Worm (Caenorhabditis elegans) whole organism, L2 larva: Measurements from ENCODE around the gene taf-11.1.
"Not testable (repeated sequence)": the region's sequence is repeated elsewhere in the genome, so short reads cannot be mapped to it uniquely, and the experiment has no call there.

Experiments used
- C34F6.9 ChIP-seq: fragments of 150-350 bp; optimal IDR thresholded peaks from 2 replicates; lab custom pipeline; 2014; ENCODE audit warnings: missing biosample characterization, missing genetic modification characterization
- F13H6.1 ChIP-seq: sonication (generic microtip); optimal IDR thresholded peaks from 2 replicates; lab custom pipeline; 2016; ENCODE audit warnings: missing genetic modification characterization, missing compliant biosample characterization
- Y55F3AM.14 ChIP-seq: fragments of 200-800 bp; sonication (Bioruptor generic); optimal IDR thresholded peaks from 2 replicates; lab custom pipeline; 2018; ENCODE audit warnings: mild to moderate bottlenecking, missing genetic modification characterization, missing compliant biosample characterization
- ZK546.5 ChIP-seq: sonication (generic microtip); optimal IDR thresholded peaks from 2 replicates; lab custom pipeline; 2017; ENCODE audit warnings: missing biosample characterization, missing genetic modification characterization
- alr-1 ChIP-seq: fragments of 150-350 bp; optimal IDR thresholded peaks from 2 replicates; lab custom pipeline; 2014; ENCODE audit warnings: missing biosample characterization, missing genetic modification characterization
- aly-2 ChIP-seq: fragments of 150-350 bp; optimal IDR thresholded peaks from 2 replicates; lab custom pipeline; 2014; ENCODE audit warnings: missing biosample characterization, missing genetic modification characterization
- ama-1 ChIP-seq: fragments of 150-350 bp; optimal IDR thresholded peaks from 2 replicates; lab custom pipeline; 2018; ENCODE audit warnings: inconsistent platforms
- blmp-1 ChIP-seq: sonication (generic microtip); optimal IDR thresholded peaks from 2 replicates; lab custom pipeline; 2017; ENCODE audit warnings: missing genetic modification characterization, mild to moderate bottlenecking, missing compliant biosample characterization, antibody characterized with exemption, moderate library complexity; ENCODE audit not compliant: insufficient read depth
- ceh-16 ChIP-seq: fragments of 150-350 bp; optimal IDR thresholded peaks from 2 replicates; lab custom pipeline; 2014; ENCODE audit warnings: missing biosample characterization, missing genetic modification characterization
- ceh-82 ChIP-seq: fragments of 150-350 bp; optimal IDR thresholded peaks from 2 replicates; lab custom pipeline; 2014; ENCODE audit warnings: missing biosample characterization, missing genetic modification characterization
- crh-2 ChIP-seq: sonication (generic microtip); optimal IDR thresholded peaks from 2 replicates; lab custom pipeline; 2017; ENCODE audit warnings: missing biosample characterization, missing genetic modification characterization
- dmd-4 ChIP-seq: sonication (generic microtip); optimal IDR thresholded peaks from 2 replicates; lab custom pipeline; 2017; ENCODE audit warnings: missing biosample characterization, missing genetic modification characterization
- egl-27 ChIP-seq: sonication (generic microtip); optimal IDR thresholded peaks from 3 replicates; lab custom pipeline; 2017; ENCODE audit warnings: missing biosample characterization, missing genetic modification reagents, missing genetic modification characterization
- elt-1 ChIP-seq: fragments of 150-350 bp; optimal IDR thresholded peaks from 2 replicates; lab custom pipeline; 2014; ENCODE audit warnings: missing biosample characterization, missing genetic modification characterization
- elt-3 ChIP-seq: sonication (generic microtip); optimal IDR thresholded peaks from 2 replicates; lab custom pipeline; 2017; ENCODE audit warnings: missing biosample characterization, missing genetic modification characterization
- fos-1 ChIP-seq: fragments of 150-350 bp; optimal IDR thresholded peaks from 2 replicates; lab custom pipeline; 2014; ENCODE audit warnings: missing biosample characterization, missing genetic modification characterization
- gmeb-1 ChIP-seq: fragments of 150-350 bp; optimal IDR thresholded peaks from 2 replicates; lab custom pipeline; 2014; ENCODE audit warnings: missing biosample characterization, missing genetic modification characterization
- lin-11 ChIP-seq: fragments of 150-350 bp; sonication (generic microtip); optimal IDR thresholded peaks from 2 replicates; lab custom pipeline; 2014; ENCODE audit warnings: missing biosample characterization, missing genetic modification characterization, inconsistent platforms, mixed read lengths
- lin-13 ChIP-seq: fragments of 150-350 bp; optimal IDR thresholded peaks from 2 replicates; lab custom pipeline; 2014; ENCODE audit warnings: missing biosample characterization, missing genetic modification reagents, missing genetic modification characterization
- lin-39 ChIP-seq: fragments of 150-350 bp; optimal IDR thresholded peaks from 2 replicates; lab custom pipeline; 2014; ENCODE audit warnings: missing biosample characterization, missing genetic modification reagents, missing genetic modification characterization
- lsy-2 ChIP-seq, 2 experiments: fragments of 150-350 bp in 1 of 2; sonication (generic microtip) in 1 of 2; optimal IDR thresholded peaks; 2 replicates each; lab custom pipeline; 2014 to 2017; ENCODE audit warnings: missing biosample characterization in 2 of 2, missing genetic modification characterization in 2 of 2
- mbf-1 ChIP-seq: sonication (generic microtip); optimal IDR thresholded peaks from 2 replicates; lab custom pipeline; 2017; ENCODE audit warnings: missing biosample characterization, missing genetic modification characterization
- mdl-1 ChIP-seq, 2 experiments: fragments of 150-350 bp in 1 of 2; sonication (generic microtip) in 1 of 2; optimal IDR thresholded peaks; 2 replicates each; lab custom pipeline; 2017; ENCODE audit warnings: missing biosample characterization in 2 of 2, missing genetic modification characterization in 2 of 2
- nhr-10 ChIP-seq: sonication (generic microtip); optimal IDR thresholded peaks from 2 replicates; lab custom pipeline; 2017; ENCODE audit warnings: missing biosample characterization, missing genetic modification characterization
- nhr-129 ChIP-seq: fragments of 150-350 bp; optimal IDR thresholded peaks from 2 replicates; lab custom pipeline; 2014; ENCODE audit warnings: missing biosample characterization, missing genetic modification characterization
- nhr-21 ChIP-seq: fragments of 150-350 bp; optimal IDR thresholded peaks from 2 replicates; lab custom pipeline; 2014; ENCODE audit warnings: missing biosample characterization, missing genetic modification characterization
- nhr-23 ChIP-seq: fragments of 150-350 bp; optimal IDR thresholded peaks from 2 replicates; lab custom pipeline; 2014; ENCODE audit warnings: missing biosample characterization, missing genetic modification reagents, missing genetic modification characterization
- nhr-237 ChIP-seq: fragments of 150-350 bp; optimal IDR thresholded peaks from 2 replicates; lab custom pipeline; 2014; ENCODE audit warnings: missing biosample characterization, missing genetic modification characterization
- nhr-6 ChIP-seq: fragments of 150-350 bp; optimal IDR thresholded peaks from 2 replicates; lab custom pipeline; 2014; ENCODE audit warnings: missing biosample characterization, missing genetic modification characterization
- nhr-77 ChIP-seq: fragments of 150-350 bp; optimal IDR thresholded peaks from 2 replicates; lab custom pipeline; 2014; ENCODE audit warnings: missing biosample characterization, missing genetic modification characterization
- peb-1 ChIP-seq: fragments of 150-350 bp; optimal IDR thresholded peaks from 2 replicates; lab custom pipeline; 2014; ENCODE audit warnings: missing biosample characterization, missing genetic modification characterization
- sem-4 ChIP-seq: fragments of 150-350 bp; optimal IDR thresholded peaks from 2 replicates; lab custom pipeline; 2014; ENCODE audit warnings: missing biosample characterization, missing genetic modification reagents, missing genetic modification characterization
- skn-1 ChIP-seq: sonication (generic microtip); optimal IDR thresholded peaks from 2 replicates; lab custom pipeline; 2017; ENCODE audit warnings: missing biosample characterization, missing genetic modification characterization
- sma-3 ChIP-seq: sonication (generic microtip); optimal IDR thresholded peaks from 2 replicates; lab custom pipeline; 2016; ENCODE audit warnings: missing genetic modification reagents, missing genetic modification characterization, missing compliant biosample characterization
- sma-9 ChIP-seq, 2 experiments: fragments of 150-350 bp in 1 of 2; sonication (generic microtip) in 1 of 2; optimal IDR thresholded peaks; 2 replicates each; lab custom pipeline; 2014 to 2016; ENCODE audit warnings: missing genetic modification characterization in 2 of 2, mild to moderate bottlenecking in 1 of 2, missing biosample characterization in 1 of 2, missing compliant biosample characterization in 1 of 2, missing genetic modification reagents in 1 of 2, moderate library complexity in 1 of 2
- snpc-4 ChIP-seq: fragments of 150-350 bp; optimal IDR thresholded peaks from 2 replicates; lab custom pipeline; 2014; ENCODE audit warnings: missing biosample characterization, missing genetic modification characterization
- unc-39 ChIP-seq: fragments of 150-350 bp; optimal IDR thresholded peaks from 2 replicates; lab custom pipeline; 2014; ENCODE audit warnings: missing biosample characterization, missing genetic modification characterization
- unc-55 ChIP-seq: fragments of 150-350 bp; sonication (generic microtip); optimal IDR thresholded peaks from 3 replicates; lab custom pipeline; 2014; ENCODE audit warnings: missing biosample characterization, missing genetic modification reagents, missing genetic modification characterization
- zag-1 ChIP-seq: fragments of 150-350 bp; optimal IDR thresholded peaks from 2 replicates; lab custom pipeline; 2014; ENCODE audit warnings: missing biosample characterization, missing genetic modification characterization
- ztf-1 ChIP-seq: fragments of 200-800 bp; sonication (Bioruptor generic); conservative IDR thresholded peaks from 2 replicates; pipeline ENCODE4 v1.3.6; 2022; ENCODE audit warnings: missing genetic modification characterization, missing compliant biosample characterization
- ztf-11 ChIP-seq: sonication (generic microtip); optimal IDR thresholded peaks from 2 replicates; lab custom pipeline; 2017; ENCODE audit warnings: missing biosample characterization, missing genetic modification characterization
- ztf-4 ChIP-seq: fragments of 150-350 bp; optimal IDR thresholded peaks from 2 replicates; lab custom pipeline; 2014; ENCODE audit warnings: missing biosample characterization, missing genetic modification characterization

taf-11.1 gene

ce11 chrX:4254782-4255181, at the start of gene taf-11.1:
Gene taf-11.1 (plus strand): TSS chrX:4255170.
- TF ChIP-seq ceh-16 (tag; lab: Kevin White, UChicago) (no peak), nhr-10 (tag; lab: Kevin White, UChicago) (no peak), lin-13 (no peak), Y55F3AM.14 (GFP tag; lab: Kevin White, UChicago) (no peak), unc-55 (GFP tag; lab: Kevin White, UChicago) (peak; percentile 7), lsy-2 (tag; optimal IDR thresholded peaks at IDR 0.05; lab: Kevin White, UChicago) (peak in 1 of 2 experiments; percentile 50), peb-1 (tag; lab: Kevin White, UChicago) (no peak), C34F6.9 (tag; lab: Kevin White, UChicago) (peak; percentile 22), fos-1 (peak; percentile 27), egl-27 (tag; lab: Kevin White, UChicago) (no peak), crh-2 (tag; lab: Kevin White, UChicago) (peak; percentile 54), nhr-129 (tag; lab: Kevin White, UChicago) (peak; percentile 50)

- TF ChIP-seq lin-11, F13H6.1, nhr-6 (tag; lab: Kevin White, UChicago): not testable (repeated sequence)
Measured at ce11 chrX:4207385-4207784, 47.6 kb upstream of the taf-11.1 start, which contains the start of gene F20B6.9. Gene F20B6.9 (minus strand): TSS chrX:4207485.

- TF ChIP-seq nhr-129 (tag; lab: Kevin White, UChicago) (peak; percentile 48), sma-9 (GFP tag; optimal IDR thresholded peaks at IDR 0.05; lab: Kevin White, UChicago) (peak; percentile 75), sma-9 (tag; optimal IDR thresholded peaks at IDR 0.05; lab: Kevin White, UChicago) (no peak), mbf-1 (tag; lab: Kevin White, UChicago) (peak; percentile 45), nhr-77 (tag; lab: Kevin White, UChicago) (peak; percentile 79), crh-2 (tag; lab: Kevin White, UChicago) (peak; percentile 69), sem-4 (tag; lab: Kevin White, UChicago) (no peak), zag-1 (tag; lab: Kevin White, UChicago) (no peak), egl-27 (tag; lab: Kevin White, UChicago) (no peak), sma-3 (peak; percentile 80), snpc-4 (tag; lab: Kevin White, UChicago) (peak; percentile 24), gmeb-1 (tag; lab: Kevin White, UChicago) (peak; percentile 79), lsy-2 (tag; optimal IDR thresholded peaks at IDR 0.05; lab: Kevin White, UChicago) (peak in 1 of 2 experiments; percentile 54), nhr-21 (peak; percentile 60), nhr-6 (tag; lab: Kevin White, UChicago) (peak; percentile 73)
Measured at ce11 chrX:4208495-4208894, 46.5 kb upstream of the taf-11.1 start.

ce11 chrX:4209131-4209530, 45.8 kb upstream of the taf-11.1 start:
- no peak for TF ChIP-seq peb-1 (tag; lab: Kevin White, UChicago)
- TF ChIP-seq nhr-10 (tag; lab: Kevin White, UChicago), result peak; percentile 100
- peak; percentile 96 for TF ChIP-seq ceh-16 (tag; lab: Kevin White, UChicago)
- TF ChIP-seq nhr-23 (tag; lab: Kevin White, UChicago), result peak; percentile 49
- TF ChIP-seq nhr-129 (tag; lab: Kevin White, UChicago), result peak; percentile 99
- peak; percentile 100 for TF ChIP-seq lin-11 (tag; lab: Kevin White, UChicago)
- peak; percentile 99 for TF ChIP-seq unc-55 (GFP tag; lab: Kevin White, UChicago)
- TF ChIP-seq sem-4 (tag; lab: Kevin White, UChicago), result peak; percentile 99
- TF ChIP-seq nhr-77 (tag; lab: Kevin White, UChicago), result peak; percentile 98
- TF ChIP-seq lin-13, result peak; percentile 99
- peak; percentile 91 for TF ChIP-seq snpc-4 (tag; lab: Kevin White, UChicago)
- peak; percentile 99 for TF ChIP-seq C34F6.9 (tag; lab: Kevin White, UChicago)
- peak; percentile 80 for TF ChIP-seq unc-39 (tag; lab: Kevin White, UChicago)
- TF ChIP-seq elt-3, result peak; percentile 36
- peak; percentile 83 for TF ChIP-seq ZK546.5 (tag; lab: Kevin White, UChicago)
- peak; percentile 89 for TF ChIP-seq lin-39 (tag; lab: Kevin White, UChicago)
- peak; percentile 83 for TF ChIP-seq dmd-4
- TF ChIP-seq alr-1 (tag; lab: Kevin White, UChicago), result peak; percentile 66
- peak; percentile 99 for TF ChIP-seq ceh-82 (tag; lab: Kevin White, UChicago)
- peak; percentile 99 for TF ChIP-seq nhr-237 (tag; lab: Kevin White, UChicago)
- TF ChIP-seq ama-1 (lab: Kevin White, UChicago), result peak; percentile 66
- TF ChIP-seq mdl-1 (tag; optimal IDR thresholded peaks at IDR 0.05; lab: Kevin White, UChicago), result peak; percentile 95 to 97
- TF ChIP-seq fos-1, result peak; percentile 99
- TF ChIP-seq gmeb-1 (tag; lab: Kevin White, UChicago), result peak; percentile 94
- peak; percentile 99 for TF ChIP-seq zag-1 (tag; lab: Kevin White, UChicago)
- peak; percentile 100 for TF ChIP-seq crh-2 (tag; lab: Kevin White, UChicago)
- TF ChIP-seq ztf-1 (GFP tag; lab: Robert Waterston, UW), result peak; percentile 98
- TF ChIP-seq ztf-11 (tag; lab: Kevin White, UChicago), result peak; percentile 87
- peak; percentile 99 for TF ChIP-seq ztf-4 (tag; lab: Kevin White, UChicago)
- TF ChIP-seq elt-1 (tag; lab: Kevin White, UChicago), result peak; percentile 61
- peak; percentile 100 for TF ChIP-seq nhr-21
- peak; percentile 99 for TF ChIP-seq F13H6.1 (tag; lab: Kevin White, UChicago)
- no peak for TF ChIP-seq aly-2
- peak; percentile 94 for TF ChIP-seq skn-1 (tag; lab: Kevin White, UChicago)
- peak; percentile 99 for TF ChIP-seq egl-27 (tag; lab: Kevin White, UChicago)
- TF ChIP-seq blmp-1 (tag; lab: Kevin White, UChicago), result peak; percentile 85
- TF ChIP-seq Y55F3AM.14 (GFP tag; lab: Kevin White, UChicago), result peak; percentile 93
- TF ChIP-seq sma-3, result peak; percentile 99
